Worm (Caenorhabditis elegans) whole organism, L4 larva: ENCODE data around the gene idpp-11.

Experiments used
- D1046.2 ChIP-seq: fragments of 200-800 bp; sonication (Bioruptor generic); IDR thresholded peaks from 2 replicates; pipeline ENCODE4 v1.3.6; 2022; ENCODE audit warnings: missing genetic modification characterization, missing compliant biosample characterization
- F26F4.8 ChIP-seq: fragments of 200-800 bp; sonication (Bioruptor generic); conservative IDR thresholded peaks from 2 replicates; pipeline ENCODE4 v1.3.6; 2022; ENCODE audit warnings: missing genetic modification characterization, missing compliant biosample characterization
- F37D6.2 ChIP-seq: sonication (generic microtip); optimal IDR thresholded peaks from 2 replicates; lab custom pipeline; 2016; ENCODE audit warnings: mild to moderate bottlenecking, missing genetic modification characterization, missing compliant biosample characterization
- Y48G9A.11 ChIP-seq: fragments of 200-800 bp; sonication (Bioruptor generic); IDR thresholded peaks from 2 replicates; pipeline ENCODE4 v1.3.6; 2022; ENCODE audit warnings: missing genetic modification reagents, missing genetic modification characterization, missing compliant biosample characterization
- ZK546.5 ChIP-seq, 2 experiments: sonication (generic microtip); optimal IDR thresholded peaks; 2 replicates each; lab custom pipeline; 2017; ENCODE audit warnings: missing biosample characterization in 2 of 2, missing genetic modification characterization in 2 of 2
- aha-1 ChIP-seq: fragments of 150-350 bp; peaks from one replicate; lab custom pipeline; 2014; ENCODE audit warnings: missing biosample characterization, missing genetic modification characterization
- ama-1 ChIP-seq: fragments of 150-350 bp; optimal IDR thresholded peaks from 2 replicates; lab custom pipeline; 2014; ENCODE audit warnings: inconsistent platforms, mixed read lengths
- attf-4 ChIP-seq: sonication (generic microtip); optimal IDR thresholded peaks from 3 replicates; lab custom pipeline; 2017; ENCODE audit warnings: missing biosample characterization, missing genetic modification characterization
- ceh-28 ChIP-seq: fragments of 150-350 bp; optimal IDR thresholded peaks from 2 replicates; lab custom pipeline; 2014; ENCODE audit warnings: missing biosample characterization, missing genetic modification reagents, missing genetic modification characterization
- daf-12 ChIP-seq: fragments of 150-350 bp; optimal IDR thresholded peaks from 2 replicates; lab custom pipeline; 2014; ENCODE audit warnings: missing biosample characterization, missing genetic modification reagents, missing genetic modification characterization
- daf-16 ChIP-seq, 3 experiments: sonication (generic microtip); optimal IDR thresholded peaks; 2 replicates each; lab custom pipeline; 2016 to 2017; ENCODE audit warnings: missing genetic modification characterization in 3 of 3, missing genetic modification reagents in 3 of 3, mild to moderate bottlenecking in 2 of 3, missing compliant biosample characterization in 2 of 3, missing biosample characterization in 1 of 3, moderate library complexity in 1 of 3
- daf-19 ChIP-seq: fragments of 200-800 bp; sonication (Bioruptor generic); conservative IDR thresholded peaks from 2 replicates; pipeline ENCODE4 v1.3.6; 2022; ENCODE audit warnings: missing genetic modification characterization, missing compliant biosample characterization
- dmd-8 ChIP-seq: fragments of 200-800 bp; sonication (Bioruptor generic); IDR thresholded peaks from 2 replicates; pipeline ENCODE4 v1.3.6; 2022; ENCODE audit warnings: missing genetic modification characterization, missing compliant biosample characterization
- dmd-9 ChIP-seq: fragments of 200-800 bp; sonication (Bioruptor generic); IDR thresholded peaks from 2 replicates; pipeline ENCODE4 v1.3.6; 2022; ENCODE audit warnings: missing genetic modification reagents, missing genetic modification characterization, missing compliant biosample characterization
- fkh-10 ChIP-seq: fragments of 150-350 bp; optimal IDR thresholded peaks from 2 replicates; lab custom pipeline; 2014; ENCODE audit warnings: missing biosample characterization, missing genetic modification reagents, missing genetic modification characterization
- hlh-11 ChIP-seq: fragments of 200-800 bp; sonication (Bioruptor generic); optimal IDR thresholded peaks from 2 replicates; lab custom pipeline; 2018; ENCODE audit warnings: mild to moderate bottlenecking, missing genetic modification characterization, missing compliant biosample characterization
- jun-1 ChIP-seq: fragments of 150-350 bp; optimal IDR thresholded peaks from 2 replicates; lab custom pipeline; 2014; ENCODE audit warnings: missing biosample characterization, missing genetic modification reagents, missing genetic modification characterization
- lin-29 ChIP-seq: fragments of 200-800 bp; sonication (Bioruptor generic); IDR thresholded peaks from 2 replicates; pipeline ENCODE4 v1.3.6; 2022; ENCODE audit warnings: missing genetic modification reagents, missing genetic modification characterization, missing compliant biosample characterization
- lir-3 ChIP-seq: sonication (generic microtip); optimal IDR thresholded peaks from 2 replicates; lab custom pipeline; 2016; ENCODE audit warnings: mild to moderate bottlenecking, missing genetic modification characterization, missing compliant biosample characterization
- mdl-1 ChIP-seq, 2 experiments: fragments of 150-350 bp in 1 of 2; sonication (generic microtip) in 1 of 2; optimal IDR thresholded peaks; 2 replicates each; lab custom pipeline; 2014 to 2017; ENCODE audit warnings: missing biosample characterization in 2 of 2, missing genetic modification characterization in 2 of 2
- mdt-29 ChIP-seq: fragments of 200-800 bp; sonication (Bioruptor generic); IDR thresholded peaks from 2 replicates; pipeline ENCODE4 v1.3.6; 2022; ENCODE audit warnings: missing genetic modification reagents, missing genetic modification characterization, missing compliant biosample characterization
- mep-1 ChIP-seq: fragments of 150-350 bp; sonication (generic microtip); optimal IDR thresholded peaks from 3 replicates; lab custom pipeline; 2014; ENCODE audit warnings: missing biosample characterization, missing genetic modification characterization
- nhr-102 ChIP-seq: sonication (generic microtip); optimal IDR thresholded peaks from 2 replicates; lab custom pipeline; 2016; ENCODE audit warnings: mild to moderate bottlenecking, missing genetic modification characterization, moderate library complexity, missing compliant biosample characterization
- nhr-41 ChIP-seq: fragments of 200-800 bp; sonication (Bioruptor generic); IDR thresholded peaks from 2 replicates; pipeline ENCODE4 v1.3.6; 2022; ENCODE audit warnings: missing genetic modification reagents, missing genetic modification characterization, missing compliant biosample characterization
- nhr-6 ChIP-seq: fragments of 150-350 bp; optimal IDR thresholded peaks from 2 replicates; lab custom pipeline; 2014; ENCODE audit warnings: missing biosample characterization, missing genetic modification characterization
- php-3 ChIP-seq: fragments of 200-800 bp; sonication (Bioruptor generic); IDR thresholded peaks from 2 replicates; pipeline ENCODE4 v1.3.6; 2022; ENCODE audit warnings: missing genetic modification reagents, missing genetic modification characterization, missing compliant biosample characterization
- rbr-2 ChIP-seq: sonication (generic microtip); optimal IDR thresholded peaks from 2 replicates; lab custom pipeline; 2016; ENCODE audit warnings: missing genotype, missing genetic modification characterization, missing compliant biosample characterization
- saeg-2 ChIP-seq: fragments of 200-800 bp; sonication (Bioruptor generic); IDR thresholded peaks from 2 replicates; pipeline ENCODE4 v1.3.6; 2022; ENCODE audit warnings: missing genetic modification reagents, missing genetic modification characterization, missing compliant biosample characterization
- set-16 ChIP-seq: fragments of 200-800 bp; sonication (Bioruptor generic); IDR thresholded peaks from 2 replicates; pipeline ENCODE4 v1.3.6; 2022; ENCODE audit warnings: missing genetic modification reagents, missing genetic modification characterization, missing compliant biosample characterization
- skn-1 ChIP-seq: fragments of 150-350 bp; optimal IDR thresholded peaks from 2 replicates; lab custom pipeline; 2014; ENCODE audit warnings: missing biosample characterization, missing genetic modification characterization
- spr-1 ChIP-seq: sonication (generic microtip); optimal IDR thresholded peaks from 2 replicates; lab custom pipeline; 2016; ENCODE audit warnings: mild to moderate bottlenecking, missing genetic modification characterization, missing compliant biosample characterization
- spr-3 ChIP-seq: fragments of 200-800 bp; sonication (Bioruptor generic); optimal IDR thresholded peaks from 2 replicates; lab custom pipeline; 2018; ENCODE audit warnings: mild to moderate bottlenecking, missing genetic modification characterization, missing compliant biosample characterization
- tag-97 ChIP-seq: fragments of 200-800 bp; sonication (Bioruptor generic); IDR thresholded peaks from 2 replicates; pipeline ENCODE4 v1.3.6; 2022; ENCODE audit warnings: missing genetic modification characterization, missing compliant biosample characterization
- unc-39 ChIP-seq: sonication (generic microtip); optimal IDR thresholded peaks from 2 replicates; lab custom pipeline; 2017; ENCODE audit warnings: missing biosample characterization, missing genetic modification characterization
- unc-62 ChIP-seq, 3 experiments: fragments of 150-350 bp in 1 of 3; sonication (generic microtip); optimal IDR thresholded peaks in 2 of 3; peaks in 1 of 3; 1 replicate in 1 of 3; 2 replicates in 2 of 3; lab custom pipeline; 2014 to 2017; ENCODE audit warnings: missing biosample characterization in 3 of 3, missing genetic modification characterization in 3 of 3, missing genetic modification reagents in 3 of 3, missing genotype in 1 of 3
- vab-7 ChIP-seq: fragments of 200-800 bp; sonication (Bioruptor generic); IDR thresholded peaks from 2 replicates; pipeline ENCODE4 v1.3.6; 2022; ENCODE audit warnings: missing genetic modification reagents, missing genetic modification characterization, missing compliant biosample characterization
- zip-2 ChIP-seq: fragments of 150-350 bp; optimal IDR thresholded peaks from 2 replicates; lab custom pipeline; 2014; ENCODE audit warnings: missing biosample characterization, missing genetic modification characterization

idpp-11 gene

ce11 chrX:7880848-7881247 is 38.5 kb downstream of the idpp-11 start, which contains the start of gene C39D10.8:
Gene C39D10.8 (minus strand): TSS chrX:7880948.
- TF ChIP-seq unc-62 (GFP tag; optimal IDR thresholded peaks at IDR 0.05 in 1 of 2; lab: Kevin White, UChicago) (peak in 1 of 2 experiments; percentile 29), unc-62 (tag; optimal IDR thresholded peaks at IDR 0.05; lab: Kevin White, UChicago) (no peak), attf-4 (tag; lab: Kevin White, UChicago) (no peak)

ce11 chrX:7881307-7881706 is 39.0 kb downstream of the idpp-11 start:
- TF ChIP-seq aha-1 (tag; lab: Kevin White, UChicago), result peak; percentile 82
- TF ChIP-seq saeg-2 (GFP tag; lab: Robert Waterston, UW), result no peak
- TF ChIP-seq spr-1 (tag; lab: Kevin White, UChicago), result no peak
- TF ChIP-seq unc-39 (tag; lab: Kevin White, UChicago), result no peak
- TF ChIP-seq Y48G9A.11 (GFP tag; lab: Robert Waterston, UW), result no peak
- TF ChIP-seq unc-62 (GFP tag; optimal IDR thresholded peaks at IDR 0.05 in 1 of 2; lab: Kevin White, UChicago), result peak in 1 of 2 experiments; percentile 15
- no peak for TF ChIP-seq unc-62 (tag; optimal IDR thresholded peaks at IDR 0.05; lab: Kevin White, UChicago)
- peak; percentile 75 for TF ChIP-seq nhr-6 (tag; lab: Kevin White, UChicago)
- TF ChIP-seq, all 104 proteins: peak for 3

DNA sequence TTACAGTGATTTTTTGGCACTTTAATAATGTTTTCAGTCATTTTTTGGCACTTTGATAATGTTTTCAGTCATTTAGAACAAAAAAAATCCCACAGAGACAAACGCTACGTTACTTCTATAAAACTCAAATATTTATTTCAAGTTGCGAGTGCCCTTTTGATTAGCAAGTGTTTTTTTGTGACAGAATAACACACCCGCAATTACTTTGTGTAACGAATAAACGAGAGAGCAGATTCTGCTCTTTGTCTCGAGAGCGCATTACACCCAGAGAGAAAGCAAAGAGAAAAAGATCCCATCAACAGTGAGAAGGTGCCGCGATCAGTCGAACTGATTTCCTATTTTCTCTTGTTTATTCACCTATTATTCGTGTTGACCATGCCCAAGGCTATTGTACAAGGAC is 41.7 kb downstream of the idpp-11 start, which contains the start of gene pcyt-2.2:
pcyt-2.2 (plus strand) TSS at position 301 of the 400 bp plus-strand sequence.
- peak in 1 of 2 experiments; percentile 47 for TF ChIP-seq daf-16 (GFP tag; optimal IDR thresholded peaks at IDR 0.05; lab: Kevin White, UChicago)
- no peak for TF ChIP-seq daf-16 (tag; optimal IDR thresholded peaks at IDR 0.05; lab: Kevin White, UChicago)
- no peak for TF ChIP-seq nhr-102 (tag; lab: Kevin White, UChicago)

DNA sequence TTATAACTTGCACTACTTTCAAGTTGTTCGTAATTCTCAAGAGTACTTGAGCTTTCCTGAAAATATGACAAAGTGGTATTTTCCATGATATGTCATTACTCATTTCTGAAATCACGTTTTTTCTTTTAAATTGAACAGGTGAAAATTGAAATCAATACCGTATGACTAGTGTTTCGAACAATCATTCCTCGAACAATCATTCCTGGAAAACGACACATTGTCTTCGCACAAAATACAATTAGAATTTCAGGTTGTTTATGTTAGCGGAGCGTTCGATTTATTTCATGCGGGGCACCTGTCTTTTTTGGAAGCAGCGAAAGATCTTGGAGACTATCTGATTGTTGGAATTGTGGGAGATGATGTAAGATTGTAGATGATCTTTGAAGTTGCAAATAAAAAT is 43.9 kb downstream of the idpp-11 start:
- TF ChIP-seq mep-1 (no peak), F37D6.2 (no peak), nhr-41 (GFP tag; lab: Robert Waterston, UW) (no peak), ZK546.5 (tag; optimal IDR thresholded peaks at IDR 0.05; lab: Kevin White, UChicago) (no peak), mdt-29 (GFP tag; lab: Robert Waterston, UW) (no peak), fkh-10 (no peak), aha-1 (tag; lab: Kevin White, UChicago) (peak; percentile 23), php-3 (no peak), rbr-2 (tag; lab: Kevin White, UChicago) (no peak), zip-2 (tag; lab: Kevin White, UChicago) (no peak), lir-3 (tag; lab: Kevin White, UChicago) (no peak), skn-1 (tag; lab: Kevin White, UChicago) (no peak), lin-29 (GFP tag; lab: Robert Waterston, UW) (no peak), nhr-102 (tag; lab: Kevin White, UChicago) (no peak), dmd-9 (GFP tag; lab: Robert Waterston, UW) (no peak), unc-62 (GFP tag; optimal IDR thresholded peaks at IDR 0.05 in 1 of 2; lab: Kevin White, UChicago) (peak in 1 of 2 experiments; percentile 63), unc-62 (tag; optimal IDR thresholded peaks at IDR 0.05; lab: Kevin White, UChicago) (no peak), ama-1 (lab: Kevin White, UChicago) (no peak)

ce11 chrX:7888915-7889314 is 46.6 kb downstream of the idpp-11 start, which contains the start of gene C39D10.2:
Gene C39D10.2 (plus strand): TSS chrX:7889215.
- TF ChIP-seq set-16 (no peak), dmd-9 (GFP tag; lab: Robert Waterston, UW) (no peak), spr-3 (GFP tag; lab: Kevin White, UChicago) (no peak), hlh-11 (tag; lab: Kevin White, UChicago) (no peak), skn-1 (tag; lab: Kevin White, UChicago) (no peak), mep-1 (no peak), php-3 (no peak), daf-12 (tag; lab: Kevin White, UChicago) (no peak), saeg-2 (GFP tag; lab: Robert Waterston, UW) (no peak), F26F4.8 (GFP tag; lab: Robert Waterston, UW) (no peak), dmd-8 (GFP tag; lab: Robert Waterston, UW) (no peak), mdl-1 (tag; optimal IDR thresholded peaks at IDR 0.05; lab: Kevin White, UChicago) (no peak), vab-7 (GFP tag; lab: Robert Waterston, UW) (no peak), tag-97 (GFP tag; lab: Robert Waterston, UW) (no peak), daf-19 (no peak), D1046.2 (GFP tag; lab: Robert Waterston, UW) (no peak), ceh-28 (tag; lab: Kevin White, UChicago) (no peak), jun-1 (tag; lab: Kevin White, UChicago) (no peak)
